Fruit fly (Drosophila melanogaster) Kc167 (cell line): Measurements from ENCODE around the gene Mal-B1.

Experiments
- h ChIP-seq: fragments of >200 bp; optimal IDR thresholded peaks from 3 replicates; lab custom pipeline; 2018; ENCODE audit warnings: missing external identifiers
- psq ChIP-seq: fragments of >200 bp; optimal IDR thresholded peaks from 2 replicates; lab custom pipeline; 2017; ENCODE audit warnings: missing external identifiers
- ttk ChIP-seq: sonication (Bioruptor generic); optimal IDR thresholded peaks from 2 replicates; lab custom pipeline; 2017; ENCODE audit warnings: missing external identifiers

DNA sequence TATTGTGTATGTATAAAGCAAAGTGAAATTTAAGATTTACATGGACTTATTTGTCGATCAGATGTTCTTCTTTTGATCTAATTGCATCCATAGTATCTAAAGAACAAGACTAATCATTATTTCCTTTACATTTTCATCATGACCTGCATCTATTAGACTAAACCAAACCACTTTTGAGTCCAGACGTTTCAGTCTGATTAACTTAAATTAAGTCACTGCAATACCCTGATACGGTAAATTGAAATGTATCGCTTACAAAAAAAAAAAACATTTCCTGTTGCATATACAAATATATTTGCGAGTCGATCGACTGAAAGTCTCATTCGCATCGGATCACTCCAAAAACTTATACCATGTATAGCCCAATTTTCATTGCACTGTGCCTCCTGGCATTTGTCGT lies 13.2 kb upstream of the Mal-B1 start, which contains the start of gene CG45011:
- TF ChIP-seq h (lab: Kevin White, UChicago) (no peak), ttk (lab: Kevin White, UChicago) (no peak), psq (lab: Kevin White, UChicago) (no peak)
